Worm (Caenorhabditis elegans) whole organism, L2 larva: ENCODE measurements around the gene F53G2.13.
A peak's percentile ranks its signal among the peaks of the same experiment; 100 is the strongest.

Experiments
- F13H6.1 ChIP-seq: sonication (generic microtip); optimal IDR thresholded peaks from 2 replicates; lab custom pipeline; 2016; ENCODE audit warnings: missing genetic modification characterization, missing compliant biosample characterization
- ama-1 ChIP-seq: fragments of 150-350 bp; optimal IDR thresholded peaks from 2 replicates; lab custom pipeline; 2018; ENCODE audit warnings: inconsistent platforms
- ceh-16 ChIP-seq: fragments of 150-350 bp; optimal IDR thresholded peaks from 2 replicates; lab custom pipeline; 2014; ENCODE audit warnings: missing biosample characterization, missing genetic modification characterization
- ceh-82 ChIP-seq: fragments of 150-350 bp; optimal IDR thresholded peaks from 2 replicates; lab custom pipeline; 2014; ENCODE audit warnings: missing biosample characterization, missing genetic modification characterization
- fos-1 ChIP-seq: fragments of 150-350 bp; optimal IDR thresholded peaks from 2 replicates; lab custom pipeline; 2014; ENCODE audit warnings: missing biosample characterization, missing genetic modification characterization
- lin-11 ChIP-seq: fragments of 150-350 bp; sonication (generic microtip); optimal IDR thresholded peaks from 2 replicates; lab custom pipeline; 2014; ENCODE audit warnings: missing biosample characterization, missing genetic modification characterization, inconsistent platforms, mixed read lengths
- lsy-2 ChIP-seq, 2 experiments: fragments of 150-350 bp in 1 of 2; sonication (generic microtip) in 1 of 2; optimal IDR thresholded peaks; 2 replicates each; lab custom pipeline; 2014 to 2017; ENCODE audit warnings: missing biosample characterization in 2 of 2, missing genetic modification characterization in 2 of 2
- nhr-237 ChIP-seq: fragments of 150-350 bp; optimal IDR thresholded peaks from 2 replicates; lab custom pipeline; 2014; ENCODE audit warnings: missing biosample characterization, missing genetic modification characterization
- nhr-6 ChIP-seq: fragments of 150-350 bp; optimal IDR thresholded peaks from 2 replicates; lab custom pipeline; 2014; ENCODE audit warnings: missing biosample characterization, missing genetic modification characterization
- unc-62 ChIP-seq: fragments of 150-350 bp; optimal IDR thresholded peaks from 2 replicates; lab custom pipeline; 2014; ENCODE audit warnings: missing biosample characterization, missing genetic modification reagents, missing genetic modification characterization
- ztf-4 ChIP-seq: fragments of 150-350 bp; optimal IDR thresholded peaks from 2 replicates; lab custom pipeline; 2014; ENCODE audit warnings: missing biosample characterization, missing genetic modification characterization

DNA sequence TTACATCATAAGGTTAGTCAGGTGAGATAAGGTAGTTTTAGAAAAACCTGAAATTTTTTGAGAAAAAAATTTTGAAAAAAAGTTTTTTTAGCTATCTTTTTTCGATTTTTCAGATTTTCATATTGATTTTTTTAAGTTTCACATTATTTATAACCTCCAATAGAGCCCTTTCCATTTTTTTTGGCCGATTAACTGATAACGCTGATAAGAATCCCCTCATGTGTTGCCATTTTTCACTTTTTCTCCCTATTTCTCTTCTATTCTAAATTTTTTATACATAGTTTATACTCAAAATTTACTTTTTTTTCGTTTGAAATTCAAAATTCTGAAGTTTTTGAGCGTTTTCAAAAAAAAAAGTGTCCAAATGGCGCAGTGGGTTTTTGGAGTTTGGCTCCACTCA lies 45.4 kb upstream of the F53G2.13 start:
- no peak for TF ChIP-seq F13H6.1 (tag; lab: Kevin White, UChicago)
- no peak for TF ChIP-seq unc-62 (GFP tag; lab: Kevin White, UChicago)
- TF ChIP-seq ztf-4 (tag; lab: Kevin White, UChicago): no peak
- TF ChIP-seq fos-1 (tag; lab: Kevin White, UChicago): peak; percentile 21
- TF ChIP-seq lsy-2 (tag; optimal IDR thresholded peaks at IDR 0.05; lab: Kevin White, UChicago): no peak
- no peak for TF ChIP-seq ceh-16 (tag; lab: Kevin White, UChicago)
- no peak for TF ChIP-seq nhr-6 (tag; lab: Kevin White, UChicago)
- TF ChIP-seq nhr-237 (tag; lab: Kevin White, UChicago): no peak
- TF ChIP-seq ama-1 (lab: Kevin White, UChicago): no peak
- TF ChIP-seq ceh-82 (tag; lab: Kevin White, UChicago): no peak
- no peak for TF ChIP-seq lin-11 (tag; lab: Kevin White, UChicago)
